Fruit fly (Drosophila melanogaster): Measurements from ENCODE around the gene CG15258.

- TF ChIP-seq CG9948 (tag; optimal IDR thresholded peaks at IDR 0.05): no peak
- TF ChIP-seq fd96Ca (GFP tag; IDR thresholded peaks at IDR 0.05): peak; percentile 41; the same call in 1 of the 3 replicates
- no peak for TF ChIP-seq CG10348 (GFP tag; IDR thresholded peaks at IDR 0.05)
- no peak for TF ChIP-seq EcR (GFP tag; optimal IDR thresholded peaks at IDR 0.05)
- TF ChIP-seq CG15710 (tag; optimal IDR thresholded peaks at IDR 0.05): no peak
- 0 out of 2 replicates have a peak, but pooled peaks have one; percentile 13 for TF ChIP-seq CG12605 (GFP tag; IDR thresholded peaks at IDR 0.05)
- TF ChIP-seq D1 (tag; optimal IDR thresholded peaks at IDR 0.05): no peak
- TF ChIP-seq CG8301 (tag; optimal IDR thresholded peaks at IDR 0.05): no peak
- no peak for TF ChIP-seq CG8159 (tag; optimal IDR thresholded peaks at IDR 0.05)
- TF ChIP-seq Pif1B (GFP tag; optimal IDR thresholded peaks at IDR 0.05): no peak
- no peak for TF ChIP-seq CG17806 (tag; optimal IDR thresholded peaks at IDR 0.05)
- TF ChIP-seq gl (tag; optimal IDR thresholded peaks at IDR 0.05): no peak
Observed at dm6 chr2L:15339601-15340000, 21.8 kb downstream of the CG15258 start.

Data from whole organism, pupa.